Worm (Caenorhabditis elegans) whole organism, L4/young adult: ENCODE results near the gene clec-119.
"Not testable (repeated sequence)": the region's sequence is repeated elsewhere in the genome, so short reads cannot be mapped to it uniquely, and the experiment has no call there.

Experiments
- W03F9.2 ChIP-seq: fragments of 150-350 bp; optimal IDR thresholded peaks from 2 replicates; lab custom pipeline; 2014; ENCODE audit warnings: missing biosample characterization, missing genetic modification characterization
- him-1 ChIP-seq: sonication (generic microtip); optimal IDR thresholded peaks from 2 replicates; lab custom pipeline; 2016; ENCODE audit warnings: missing genotype, missing genetic modification reagents, missing genetic modification characterization, missing compliant biosample characterization

DNA sequence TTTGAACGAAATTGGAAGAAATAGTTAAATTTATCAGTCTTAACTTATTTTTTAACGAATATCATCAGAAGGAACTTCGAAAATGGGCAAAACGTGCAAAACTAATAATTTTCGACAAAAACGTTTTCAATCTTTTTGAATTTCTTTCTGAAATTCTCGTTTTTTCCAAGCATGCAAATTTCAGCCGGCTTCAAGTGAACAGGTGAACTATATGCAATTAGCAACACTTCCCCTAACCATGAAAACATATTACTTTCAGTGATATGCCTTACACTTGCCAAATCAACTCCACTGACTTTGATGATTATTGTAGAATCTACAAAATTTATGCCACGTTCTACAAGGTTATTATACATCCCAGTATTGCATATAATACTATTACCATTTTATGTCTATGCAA lies 22.6 kb downstream of the clec-119 start, which contains the start of gene srz-63:
- not testable (repeated sequence) for TF ChIP-seq W03F9.2, him-1 (tag; lab: Kevin White, UChicago)
